Fruit fly (Drosophila melanogaster) whole organism, wandering third instar larva: Measurements from ENCODE around the gene CG32488.

Source experiments
- Dfd ChIP-seq: fragments of >200 bp; optimal IDR thresholded peaks from 2 replicates; lab custom pipeline; 2017; ENCODE audit warnings: missing biosample characterization, missing genetic modification characterization
- HLH106 ChIP-seq: fragments of 200-800 bp; optimal IDR thresholded peaks from 3 replicates; lab custom pipeline; 2019; ENCODE audit warnings: missing biosample characterization, mild to moderate bottlenecking, missing genetic modification characterization, moderate library complexity
- Hr83 ChIP-seq: fragments of 200-300 bp; sonication (Bioruptor generic); optimal IDR thresholded peaks from 2 replicates; lab custom pipeline; 2016; ENCODE audit warnings: missing biosample characterization, mild to moderate bottlenecking, missing genetic modification characterization, moderate library complexity; ENCODE audit not compliant: poor library complexity, severe bottlenecking
- Mio ChIP-seq: sonication (Bioruptor generic); optimal IDR thresholded peaks from 2 replicates; lab custom pipeline; 2016; ENCODE audit warnings: missing biosample characterization, missing genetic modification characterization
- br ChIP-seq: fragments of 200-800 bp; sonication (Bioruptor generic); optimal IDR thresholded peaks from 2 replicates; lab custom pipeline; 2016; ENCODE audit warnings: missing biosample characterization, missing genetic modification characterization
- dsf ChIP-seq: sonication (Bioruptor generic); optimal IDR thresholded peaks from 2 replicates; lab custom pipeline; 2016; ENCODE audit warnings: missing biosample characterization, missing genetic modification characterization, borderline replicate concordance
- h ChIP-seq: fragments of 200-800 bp; sonication (Bioruptor generic); optimal IDR thresholded peaks from 3 replicates; lab custom pipeline; 2016; ENCODE audit warnings: missing biosample characterization, mild to moderate bottlenecking, missing genetic modification characterization
- sage ChIP-seq: fragments of 200-800 bp; sonication (Bioruptor generic); optimal IDR thresholded peaks from 2 replicates; lab custom pipeline; 2016; ENCODE audit warnings: missing biosample characterization, mild to moderate bottlenecking, missing genetic modification characterization
- sv ChIP-seq: fragments of 200-800 bp; sonication (Bioruptor generic); optimal IDR thresholded peaks from 3 replicates; lab custom pipeline; 2016; ENCODE audit warnings: missing biosample characterization, missing genetic modification characterization
- tai ChIP-seq: sonication (Bioruptor generic); optimal IDR thresholded peaks from 2 replicates; lab custom pipeline; 2016; ENCODE audit warnings: missing biosample characterization, missing genetic modification characterization
- usp ChIP-seq: fragments of >200 bp; optimal IDR thresholded peaks from 2 replicates; lab custom pipeline; 2017; ENCODE audit warnings: missing biosample characterization, missing genetic modification characterization
- woc ChIP-seq: sonication (Bioruptor generic); optimal IDR thresholded peaks from 2 replicates; lab custom pipeline; 2016; ENCODE audit warnings: missing biosample characterization, mild to moderate bottlenecking, missing genetic modification characterization

- TF ChIP-seq woc (GFP tag; lab: Kevin White, UChicago) (no peak), HLH106 (tag; lab: Kevin White, UChicago) (no peak), br (GFP tag; lab: Kevin White, UChicago) (no peak), sage (GFP tag; lab: Kevin White, UChicago) (no peak), dsf (GFP tag; lab: Kevin White, UChicago) (no peak), h (GFP tag; lab: Kevin White, UChicago) (peak; percentile 9), Dfd (no peak), tai (GFP tag; lab: Kevin White, UChicago) (no peak), usp (GFP tag; lab: Kevin White, UChicago) (no peak), Hr83 (GFP tag; lab: Kevin White, UChicago) (no peak), sv (GFP tag; lab: Kevin White, UChicago) (no peak), Mio (GFP tag; lab: Kevin White, UChicago) (no peak)
Observed at dm6 chr3L:3034779-3035643, 19.1 kb upstream of the CG32488 start, which contains the start of gene CG2162.
